Fruit fly (Drosophila melanogaster): ENCODE results near the gene CG8565.

Gene CG8565

DNA sequence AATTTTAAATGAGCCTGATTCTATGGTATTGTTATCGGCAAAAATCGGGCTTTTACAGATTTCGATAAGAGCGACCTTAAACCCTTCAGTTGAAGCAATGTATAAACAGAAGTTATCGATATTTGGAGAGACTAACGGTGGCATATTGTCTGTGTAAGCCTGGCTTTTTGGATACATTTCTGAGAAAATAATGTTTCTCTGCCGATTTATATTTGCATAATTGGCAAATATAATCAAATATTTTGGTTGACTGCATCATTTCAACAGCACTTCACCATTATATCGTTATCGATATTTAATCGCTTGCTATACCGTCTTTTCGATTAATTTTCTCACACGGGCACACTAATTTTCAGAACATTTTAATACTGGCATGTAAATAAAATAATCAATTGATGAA lies 32.2 kb downstream of the CG8565 start, which contains the start of gene CG16952 (continued):
- TF ChIP-seq wek (GFP tag; optimal IDR thresholded peaks at IDR 0.05) (no peak), CG10209 (GFP tag; optimal IDR thresholded peaks at IDR 0.05) (no peak), Lpt (GFP tag; optimal IDR thresholded peaks at IDR 0.05) (no peak), cato (GFP tag; optimal IDR thresholded peaks at IDR 0.05; ENCODE audit: borderline replicate concordance) (no peak), MESR4 (GFP tag; optimal IDR thresholded peaks at IDR 0.05) (no peak), CG7745 (tag; optimal IDR thresholded peaks at IDR 0.05) (no peak), lbe (GFP tag; optimal IDR thresholded peaks at IDR 0.05) (no peak), Abd-B (GFP tag; optimal IDR thresholded peaks at IDR 0.05) (no peak), HLHmδ (GFP tag; optimal IDR thresholded peaks at IDR 0.05) (no peak), C15 (GFP tag; IDR thresholded peaks at IDR 0.05) (no peak), oc (tag; optimal IDR thresholded peaks at IDR 0.05) (no peak), Blimp-1 (GFP tag; optimal IDR thresholded peaks at IDR 0.05) (no peak), tup (GFP tag; optimal IDR thresholded peaks at IDR 0.05) (no peak), ken (GFP tag; IDR thresholded peaks at IDR 0.05) (no peak), psq (GFP tag; optimal IDR thresholded peaks at IDR 0.05) (no peak), CTCF (GFP tag; optimal IDR thresholded peaks at IDR 0.05) (no peak), B-H2 (GFP tag; optimal IDR thresholded peaks at IDR 0.05) (no peak), peb (GFP tag; IDR thresholded peaks at IDR 0.05) (no peak), Ets97D (GFP tag; optimal IDR thresholded peaks at IDR 0.05) (peak; percentile 51), zen2 (GFP tag; IDR thresholded peaks at IDR 0.05; ENCODE audit: partially characterized antibody) (no peak; the same call in 2 of the 3 replicates), CG12299 (tag; optimal IDR thresholded peaks at IDR 0.05) (no peak), bab2 (GFP tag; optimal IDR thresholded peaks at IDR 0.05) (no peak), ERR (GFP tag; optimal IDR thresholded peaks at IDR 0.05) (no peak), run (tag; optimal IDR thresholded peaks at IDR 0.05) (no peak), Lhr (GFP tag; optimal IDR thresholded peaks at IDR 0.05) (peak; percentile 4), CG11504 (tag; optimal IDR thresholded peaks at IDR 0.05) (no peak), CG10979 (tag; optimal IDR thresholded peaks at IDR 0.05) (no peak), ssp (GFP tag; IDR thresholded peaks at IDR 0.05) (peak; percentile 91), tll (GFP tag; optimal IDR thresholded peaks at IDR 0.05) (no peak), CG15479 (GFP tag; optimal IDR thresholded peaks at IDR 0.05) (no peak), cg (GFP tag; optimal IDR thresholded peaks at IDR 0.05) (no peak), CG3838 (GFP tag; optimal IDR thresholded peaks at IDR 0.05) (no peak), seq (GFP tag; IDR thresholded peaks at IDR 0.05) (no peak), bbx (GFP tag; IDR thresholded peaks at IDR 0.05; ENCODE audit: partially characterized antibody) (peak; percentile 70), croc (GFP tag; conservative IDR thresholded peaks at IDR 0.05) (no peak), fu2 (GFP tag; optimal IDR thresholded peaks at IDR 0.05) (no peak), MTF-1 (GFP tag; optimal IDR thresholded peaks at IDR 0.05; ENCODE audit: borderline replicate concordance) (no peak), grn (GFP tag; optimal IDR thresholded peaks at IDR 0.05) (no peak), CG4424 (GFP tag; optimal IDR thresholded peaks at IDR 0.05) (no peak), emc (GFP tag; optimal IDR thresholded peaks at IDR 0.05) (no peak), pho (GFP tag; optimal IDR thresholded peaks at IDR 0.05) (peak; percentile 27), CG8765 (GFP tag; IDR thresholded peaks at IDR 0.05) (no peak), CG8388 (GFP tag; optimal IDR thresholded peaks at IDR 0.05) (no peak), CG34376 (GFP tag; optimal IDR thresholded peaks at IDR 0.05) (peak; percentile 10), usp (GFP tag; optimal IDR thresholded peaks at IDR 0.05) (no peak), tna (GFP tag; IDR thresholded peaks at IDR 0.05; ENCODE audit: partially characterized antibody) (peak; percentile 93), pum (GFP tag; optimal IDR thresholded peaks at IDR 0.05) (no peak), Ravus (GFP tag; IDR thresholded peaks at IDR 0.05) (no peak), CG10959 (GFP tag; IDR thresholded peaks at IDR 0.05) (no peak), CG15073 (GFP tag; optimal IDR thresholded peaks at IDR 0.05) (no peak), Xbp1 (GFP tag; optimal IDR thresholded peaks at IDR 0.05) (no peak), dati (GFP tag; IDR thresholded peaks at IDR 0.05) (no peak)

All from whole organism, embryonic.